Fruit fly (Drosophila melanogaster): Measurements from ENCODE around the gene CG4318.

DNA sequence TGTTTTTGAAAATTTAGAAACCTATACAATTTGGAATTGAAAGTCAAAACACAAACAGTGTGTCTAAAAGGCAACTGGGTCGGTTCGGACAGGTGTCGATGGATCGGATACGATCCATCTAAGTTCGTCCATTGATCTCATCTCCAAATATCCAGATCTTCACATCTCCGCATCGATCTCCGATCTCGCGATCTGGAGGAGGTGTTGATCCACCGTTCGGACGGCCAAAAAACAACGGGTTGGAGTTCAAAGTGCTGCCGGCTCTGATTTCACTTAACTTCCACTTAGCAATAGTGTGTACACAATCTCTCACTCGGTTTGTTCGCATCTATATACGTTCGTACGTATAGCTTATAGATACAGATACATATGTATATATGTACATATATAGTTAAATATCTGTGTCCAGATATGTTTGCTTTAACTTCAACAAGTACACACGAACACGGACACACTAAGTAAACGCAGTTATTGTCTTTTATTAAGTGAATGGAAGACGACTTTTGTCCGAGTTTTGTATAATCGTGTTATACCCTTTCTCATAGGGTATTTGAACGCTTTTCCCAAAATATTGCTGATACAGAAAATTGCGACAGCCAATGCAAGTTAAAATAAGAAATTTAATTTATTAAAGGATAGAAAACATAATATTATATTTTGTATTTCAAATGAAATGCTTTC, 46.4 kb downstream of the CG4318 start, which contains the start of gene Fer3HCH:
- no peak for TF ChIP-seq CG16863 (GFP tag; optimal IDR thresholded peaks at IDR 0.05)
- no peak for TF ChIP-seq Dad (GFP tag; optimal IDR thresholded peaks at IDR 0.05)
- TF ChIP-seq CG13894 (tag; optimal IDR thresholded peaks at IDR 0.05), result no peak
- no peak for TF ChIP-seq rib (GFP tag; IDR thresholded peaks at IDR 0.05)
- no peak for TF ChIP-seq CG10959 (GFP tag; IDR thresholded peaks at IDR 0.05)
- no peak for TF ChIP-seq Hsf (GFP tag; optimal IDR thresholded peaks at IDR 0.05)
- no peak for TF ChIP-seq HLH3B (GFP tag; IDR thresholded peaks at IDR 0.05)
- no peak for TF ChIP-seq CG31441 (GFP tag; IDR thresholded peaks at IDR 0.05)
- TF ChIP-seq ac (GFP tag; optimal IDR thresholded peaks at IDR 0.05), result no peak
- no peak for TF ChIP-seq CG14965 (GFP tag; optimal IDR thresholded peaks at IDR 0.05; ENCODE audit: borderline replicate concordance)
- peak; percentile 3 for TF ChIP-seq CG7987 (GFP tag; optimal IDR thresholded peaks at IDR 0.05)
- TF ChIP-seq Oaz (GFP tag; IDR thresholded peaks at IDR 0.05), result no peak
- no peak for TF ChIP-seq h (optimal IDR thresholded peaks at IDR 0.05)
